Worm (Caenorhabditis elegans) whole organism, young adult: ENCODE measurements around the gene F16F9.4.

Source experiments
- B0019.2 ChIP-seq: fragments of 200-800 bp; sonication (Bioruptor generic); conservative IDR thresholded peaks from 2 replicates; pipeline ENCODE4 v1.3.6; 2022; ENCODE audit warnings: missing genetic modification reagents, missing genetic modification characterization, missing compliant biosample characterization
- C06A6.2 ChIP-seq: fragments of 200-800 bp; sonication (Bioruptor generic); conservative IDR thresholded peaks from 2 replicates; pipeline ENCODE4 v1.3.6; 2022; ENCODE audit warnings: missing genetic modification characterization, missing compliant biosample characterization
- F37B4.10 ChIP-seq: fragments of 200-800 bp; sonication (Bioruptor generic); IDR thresholded peaks from 2 replicates; pipeline ENCODE4 v1.3.6; 2022; ENCODE audit warnings: missing genetic modification characterization, missing compliant biosample characterization
- F55B11.4 ChIP-seq: sonication (generic microtip); optimal IDR thresholded peaks from 2 replicates; lab custom pipeline; 2016; ENCODE audit warnings: missing compliant biosample characterization, missing genetic modification characterization, borderline replicate concordance; ENCODE audit not compliant: insufficient read depth
- F57A8.1 ChIP-seq: fragments of 200-800 bp; sonication (Bioruptor generic); optimal IDR thresholded peaks from 2 replicates; lab custom pipeline; 2018; ENCODE audit warnings: mild to moderate bottlenecking, missing genetic modification characterization, moderate library complexity, missing compliant biosample characterization
- T26A5.8 ChIP-seq: sonication (generic microtip); optimal IDR thresholded peaks from 2 replicates; lab custom pipeline; 2016; ENCODE audit warnings: missing genetic modification characterization, missing compliant biosample characterization
- Y67H2A.10 ChIP-seq: fragments of 200-800 bp; sonication (Bioruptor generic); conservative IDR thresholded peaks from 2 replicates; pipeline ENCODE4 v1.3.6; 2022; ENCODE audit warnings: missing genetic modification reagents, missing genetic modification characterization, missing compliant biosample characterization
- Y79H2A.3 ChIP-seq: fragments of 200-800 bp; sonication (Bioruptor generic); conservative IDR thresholded peaks from 2 replicates; pipeline ENCODE4 v1.3.6; 2022; ENCODE audit warnings: missing genetic modification reagents, missing genetic modification characterization, missing compliant biosample characterization
- Y95B8A.8 ChIP-seq: fragments of 200-800 bp; sonication (Bioruptor generic); IDR thresholded peaks from 2 replicates; pipeline ENCODE4 v1.3.6; 2022; ENCODE audit warnings: missing genetic modification reagents, missing genetic modification characterization, missing compliant biosample characterization
- ama-1 ChIP-seq, 3 experiments: fragments of 150-350 bp in 1 of 3; sonication (generic microtip) in 2 of 3; optimal IDR thresholded peaks; 2 replicates each; lab custom pipeline; 2014 to 2018; ENCODE audit warnings: missing biosample characterization in 2 of 3, missing genetic modification characterization in 2 of 3, missing genetic modification reagents in 2 of 3
- aptf-2 ChIP-seq: fragments of 200-800 bp; sonication (Bioruptor generic); conservative IDR thresholded peaks from 2 replicates; pipeline ENCODE4 v1.3.6; 2022; ENCODE audit warnings: missing genetic modification reagents, missing genetic modification characterization, missing compliant biosample characterization
- cebp-1 ChIP-seq, 2 experiments: fragments of 200-800 bp in 1 of 2; sonication (Bioruptor generic) in 1 of 2; sonication (generic microtip) in 1 of 2; IDR thresholded peaks in 1 of 2; optimal IDR thresholded peaks in 1 of 2; 2 replicates each; pipeline versions ENCODE4 v1.3.6 to Lab custom; 2017 to 2022; ENCODE audit warnings: missing compliant biosample characterization in 2 of 2, missing genetic modification characterization in 2 of 2, mild to moderate bottlenecking in 1 of 2, missing genetic modification reagents in 1 of 2, moderate library complexity in 1 of 2
- cebp-2 ChIP-seq: fragments of 200-800 bp; sonication (Bioruptor generic); IDR thresholded peaks from 2 replicates; pipeline ENCODE4 v1.3.6; 2022; ENCODE audit warnings: missing genetic modification characterization, missing compliant biosample characterization
- ceh-100 ChIP-seq: fragments of 200-800 bp; sonication (Bioruptor generic); IDR thresholded peaks from 2 replicates; pipeline ENCODE4 v1.3.6; 2022; ENCODE audit warnings: missing genetic modification reagents, missing genetic modification characterization, missing compliant biosample characterization
- ceh-27 ChIP-seq: fragments of 200-800 bp; sonication (Bioruptor generic); optimal IDR thresholded peaks from 2 replicates; lab custom pipeline; 2018; ENCODE audit warnings: mild to moderate bottlenecking, missing genetic modification characterization, moderate library complexity, missing compliant biosample characterization
- ceh-79 ChIP-seq: sonication (generic microtip); optimal IDR thresholded peaks from 2 replicates; lab custom pipeline; 2017; ENCODE audit warnings: mild to moderate bottlenecking, missing genetic modification characterization, missing compliant biosample characterization
- die-1 ChIP-seq: sonication (generic microtip); optimal IDR thresholded peaks from 2 replicates; lab custom pipeline; 2016; ENCODE audit warnings: missing genotype, mild to moderate bottlenecking, missing genetic modification characterization, missing compliant biosample characterization
- egl-18 ChIP-seq: fragments of 200-800 bp; sonication (Bioruptor generic); IDR thresholded peaks from 2 replicates; pipeline ENCODE4 v1.3.6; 2022; ENCODE audit warnings: missing genetic modification reagents, missing genetic modification characterization, missing compliant biosample characterization
- fkh-3 ChIP-seq: sonication (generic microtip); optimal IDR thresholded peaks from 2 replicates; lab custom pipeline; 2016; ENCODE audit warnings: mild to moderate bottlenecking, missing genetic modification characterization, missing compliant biosample characterization
- gei-17 ChIP-seq: fragments of 200-800 bp; sonication (Bioruptor generic); optimal IDR thresholded peaks from 2 replicates; lab custom pipeline; 2018; ENCODE audit warnings: mild to moderate bottlenecking, missing genetic modification characterization, missing compliant biosample characterization
- hlh-12 ChIP-seq: sonication (generic microtip); optimal IDR thresholded peaks from 2 replicates; lab custom pipeline; 2016; ENCODE audit warnings: missing genetic modification characterization, missing compliant biosample characterization
- hmg-20 ChIP-seq: fragments of 200-800 bp; sonication (Bioruptor generic); IDR thresholded peaks from 2 replicates; pipeline ENCODE4 v1.3.6; 2022; ENCODE audit warnings: missing genetic modification reagents, missing genetic modification characterization, missing compliant biosample characterization
- hrde-1 ChIP-seq: sonication (generic microtip); optimal IDR thresholded peaks from 2 replicates; lab custom pipeline; 2016; ENCODE audit warnings: missing genetic modification characterization, mild to moderate bottlenecking, missing compliant biosample characterization, moderate library complexity, missing genotype, missing genetic modification reagents, borderline replicate concordance
- lin-26 ChIP-seq: fragments of 200-800 bp; sonication (Bioruptor generic); IDR thresholded peaks from 2 replicates; pipeline ENCODE4 v1.3.6; 2022; ENCODE audit warnings: missing genetic modification reagents, missing genetic modification characterization, missing compliant biosample characterization
- lin-35 ChIP-seq, 3 experiments: fragments of 150-350 bp in 2 of 3; sonication (generic microtip) in 1 of 3; optimal IDR thresholded peaks; 2 replicates each; lab custom pipeline; 2014 to 2018; ENCODE audit warnings: missing biosample characterization in 3 of 3, missing genetic modification characterization in 3 of 3, missing genetic modification reagents in 3 of 3
- madf-3 ChIP-seq: fragments of 200-800 bp; sonication (Bioruptor generic); IDR thresholded peaks from 2 replicates; pipeline ENCODE4 v1.3.6; 2022; ENCODE audit warnings: missing genetic modification reagents, missing genetic modification characterization, missing compliant biosample characterization
- nfyb-1 ChIP-seq: fragments of 200-800 bp; sonication (Bioruptor generic); IDR thresholded peaks from 2 replicates; pipeline ENCODE4 v1.3.6; 2022; ENCODE audit warnings: missing genetic modification reagents, missing genetic modification characterization, missing compliant biosample characterization
- nhr-80 ChIP-seq: sonication (generic microtip); optimal IDR thresholded peaks from 2 replicates; lab custom pipeline; 2016; ENCODE audit warnings: missing genetic modification characterization, missing compliant biosample characterization
- repo-1 ChIP-seq: sonication (generic microtip); optimal IDR thresholded peaks from 2 replicates; lab custom pipeline; 2017; ENCODE audit warnings: mild to moderate bottlenecking, missing genetic modification characterization, missing compliant biosample characterization
- sdz-38 ChIP-seq: sonication (generic microtip); optimal IDR thresholded peaks from 2 replicates; lab custom pipeline; 2016; ENCODE audit warnings: missing genotype, missing genetic modification characterization, missing compliant biosample characterization
- sea-2 ChIP-seq: fragments of 200-800 bp; sonication (Bioruptor generic); IDR thresholded peaks from 2 replicates; pipeline ENCODE4 v1.3.6; 2022; ENCODE audit warnings: missing genetic modification characterization, missing compliant biosample characterization
- snpc-4 ChIP-seq, 5 experiments: fragments of 150-350 bp in 1 of 5; sonication (generic microtip) in 4 of 5; optimal IDR thresholded peaks; 2 replicates each; lab custom pipeline; 2014 to 2018; ENCODE audit warnings: missing genetic modification characterization in 5 of 5, missing biosample characterization in 3 of 5, antibody characterized with exemption in 2 of 5, mild to moderate bottlenecking in 2 of 5, missing compliant biosample characterization in 2 of 5, missing genotype in 2 of 5, moderate library complexity in 2 of 5, missing genetic modification reagents in 1 of 5
- tbp1 ChIP-seq: fragments of 200-800 bp; sonication (Bioruptor generic); optimal IDR thresholded peaks from 2 replicates; lab custom pipeline; 2018; ENCODE audit warnings: mild to moderate bottlenecking, missing genetic modification characterization, missing compliant biosample characterization
- unc-130 ChIP-seq: sonication (generic microtip); optimal IDR thresholded peaks from 2 replicates; lab custom pipeline; 2016; ENCODE audit warnings: missing genetic modification reagents, missing genetic modification characterization, missing compliant biosample characterization
- zim-3 ChIP-seq: sonication (generic microtip); optimal IDR thresholded peaks from 2 replicates; lab custom pipeline; 2017; ENCODE audit warnings: mild to moderate bottlenecking, missing genetic modification characterization, moderate library complexity, missing compliant biosample characterization
- ztf-18 ChIP-seq: sonication (generic microtip); optimal IDR thresholded peaks from 2 replicates; lab custom pipeline; 2016; ENCODE audit warnings: missing genotype, mild to moderate bottlenecking, missing genetic modification characterization, missing compliant biosample characterization
- ztf-28 ChIP-seq: fragments of 200-800 bp; sonication (Bioruptor generic); IDR thresholded peaks from 2 replicates; pipeline ENCODE4 v1.3.6; 2022; ENCODE audit warnings: missing genetic modification reagents, missing genetic modification characterization, missing compliant biosample characterization

The F16F9.4 gene

DNA sequence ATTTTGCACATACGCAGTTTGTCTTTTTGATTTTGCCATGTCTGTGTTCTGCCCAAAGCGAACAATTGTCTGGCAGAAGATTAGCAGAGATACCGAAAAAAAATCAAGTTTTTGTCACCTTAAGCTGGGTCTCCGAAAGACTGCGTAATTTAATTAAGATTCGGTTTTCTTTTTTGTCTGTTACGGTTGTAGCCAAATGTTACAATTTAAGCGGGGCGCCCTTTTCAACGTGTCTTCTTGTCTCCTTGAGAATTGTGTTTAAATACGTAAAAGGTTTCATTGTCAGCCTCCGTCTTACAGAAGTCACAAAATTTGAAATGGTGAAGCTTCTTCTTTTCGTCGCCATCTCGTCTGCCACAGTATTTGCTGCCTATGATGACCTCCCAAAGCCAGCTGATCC lies 36.6 kb upstream of the F16F9.4 start, which contains the start of gene grd-14:
Gene grd-14, plus strand, starts transcription at position 301 of the 400 bp plus-strand sequence.
- TF ChIP-seq F57A8.1 (GFP tag; lab: Kevin White, UChicago) = no peak
- no peak for TF ChIP-seq ztf-28 (GFP tag; lab: Robert Waterston, UW)
- no peak for TF ChIP-seq C06A6.2 (GFP tag; lab: Robert Waterston, UW)
- no peak for TF ChIP-seq ceh-100
- no peak for TF ChIP-seq die-1 (tag; lab: Kevin White, UChicago)
- TF ChIP-seq B0019.2 (GFP tag; lab: Robert Waterston, UW) = no peak
- no peak for TF ChIP-seq sea-2 (GFP tag; lab: Robert Waterston, UW)
- no peak for TF ChIP-seq cebp-2
- no peak for TF ChIP-seq unc-130 (GFP tag; lab: Kevin White, UChicago)
- no peak for TF ChIP-seq Y79H2A.3
- no peak for TF ChIP-seq cebp-1 (GFP tag; IDR thresholded peaks at IDR 0.05; lab: Robert Waterston, UW)
- TF ChIP-seq cebp-1 (tag; optimal IDR thresholded peaks at IDR 0.05; lab: Kevin White, UChicago) = no peak

DNA sequence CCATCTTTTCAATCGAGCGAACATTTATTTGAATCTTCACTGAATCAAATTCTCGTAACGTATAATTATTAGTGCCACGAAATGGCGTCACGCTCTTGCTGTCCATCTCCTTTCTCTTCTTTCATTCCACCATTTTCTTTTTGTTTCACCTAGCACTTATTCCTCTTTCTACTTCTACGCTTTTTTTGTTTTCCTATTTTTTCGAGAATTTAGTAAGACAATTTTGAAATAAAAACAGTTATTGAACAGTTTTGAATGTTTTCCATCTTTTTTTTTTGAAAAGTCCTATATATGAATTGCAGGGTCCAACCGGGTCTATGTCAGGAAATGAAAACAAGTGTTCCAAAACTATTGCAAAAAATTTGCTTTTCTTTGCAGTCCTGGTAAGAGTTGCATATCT lies 31.8 kb upstream of the F16F9.4 start, which contains the start of gene T01B10.5:
Gene T01B10.5, plus strand, starts transcription at position 301 of the 400 bp plus-strand sequence.
- TF ChIP-seq ztf-28 (GFP tag; lab: Robert Waterston, UW) (no peak), madf-3 (GFP tag; lab: Robert Waterston, UW) (no peak), egl-18 (GFP tag; lab: Robert Waterston, UW) (no peak), zim-3 (tag; lab: Kevin White, UChicago) (no peak), cebp-2 (no peak), ama-1 (optimal IDR thresholded peaks at IDR 0.05; lab: Kevin White, UChicago) (no peak), ama-1 (GFP tag; optimal IDR thresholded peaks at IDR 0.05; lab: Kevin White, UChicago) (no peak), snpc-4 (GFP tag; optimal IDR thresholded peaks at IDR 0.05; lab: Kevin White, UChicago) (no peak), snpc-4 (tag; optimal IDR thresholded peaks at IDR 0.05; lab: Kevin White, UChicago) (no peak), hmg-20 (GFP tag; lab: Robert Waterston, UW) (no peak), tbp1 (GFP tag; lab: Kevin White, UChicago) (no peak), ceh-79 (tag; lab: Kevin White, UChicago) (no peak), F37B4.10 (GFP tag; lab: Robert Waterston, UW) (no peak), repo-1 (tag; lab: Kevin White, UChicago) (no peak), Y67H2A.10 (GFP tag; lab: Robert Waterston, UW) (no peak)

DNA sequence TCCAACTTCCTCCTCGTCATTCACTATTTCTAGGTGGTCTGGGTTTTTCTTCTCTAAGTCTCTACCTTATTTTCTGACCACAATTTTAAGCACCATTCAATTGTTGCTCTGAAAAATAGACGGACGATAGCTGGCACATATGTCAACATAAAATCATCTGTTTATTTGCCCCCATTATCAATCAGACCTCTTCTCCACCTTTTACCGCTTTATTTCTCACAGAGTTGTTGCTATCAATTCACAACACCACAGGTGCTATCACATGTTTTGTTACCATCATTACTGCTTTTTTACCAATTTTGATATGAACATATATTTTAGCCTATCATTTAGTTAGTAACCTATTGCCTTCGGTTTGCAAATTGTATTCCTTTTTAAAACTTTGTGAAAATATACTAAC lies 29.6 kb upstream of the F16F9.4 start:
- no peak for TF ChIP-seq ztf-18
- TF ChIP-seq nhr-80 (tag; lab: Kevin White, UChicago) = peak; percentile 43
- 0 out of 2 replicates have a peak, but pooled peaks have one; percentile 16 for TF ChIP-seq Y95B8A.8 (GFP tag; lab: Robert Waterston, UW)
- TF ChIP-seq fkh-3 (tag; lab: Kevin White, UChicago) = no peak
- no peak for TF ChIP-seq lin-26 (GFP tag; lab: Robert Waterston, UW)

DNA sequence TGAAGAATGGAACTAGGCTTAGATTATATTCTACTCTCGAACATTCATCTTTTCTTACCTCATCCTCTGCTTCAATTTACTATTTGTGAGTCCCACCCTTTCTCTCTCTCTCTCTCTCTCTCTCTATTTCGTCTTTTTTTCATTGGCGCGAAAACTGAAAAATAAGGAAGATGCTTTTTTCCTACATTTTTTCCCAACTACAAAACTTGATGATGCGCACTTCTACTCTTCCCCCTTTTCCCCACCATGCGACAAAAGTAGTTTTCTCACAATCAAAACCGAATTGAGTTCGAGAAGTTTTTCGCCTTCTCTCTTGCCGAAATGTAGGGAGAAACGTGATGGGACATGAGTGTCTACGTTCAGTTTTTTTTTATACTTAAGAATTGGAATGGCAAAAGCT lies 26.7 kb upstream of the F16F9.4 start:
- peak; percentile 14 for TF ChIP-seq ceh-27 (GFP tag; lab: Kevin White, UChicago)
- no peak for TF ChIP-seq nfyb-1

DNA sequence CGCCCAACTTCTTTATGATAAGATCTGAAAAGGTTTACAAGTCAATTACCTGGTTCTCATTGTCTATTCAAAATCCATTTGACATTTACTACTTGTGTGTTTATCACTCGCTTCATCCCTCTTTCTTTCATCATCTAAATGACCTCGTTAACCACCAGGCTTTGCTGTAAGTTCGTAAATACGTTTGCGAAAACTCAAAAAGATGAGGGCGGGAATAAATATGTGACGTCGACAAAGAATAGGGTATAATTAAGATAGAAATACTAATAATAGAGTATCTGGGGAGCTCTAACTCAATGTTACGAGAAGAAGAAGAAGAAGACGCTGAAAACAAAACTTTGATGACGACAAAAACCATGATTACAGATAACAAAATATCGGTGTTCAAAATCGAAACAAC lies 26.3 kb upstream of the F16F9.4 start:
- TF ChIP-seq aptf-2 (GFP tag; lab: Robert Waterston, UW) (no peak), lin-35 (GFP tag; optimal IDR thresholded peaks at IDR 0.05; lab: Kevin White, UChicago) (no peak), T26A5.8 (no peak), hlh-12 (tag; lab: Kevin White, UChicago) (no peak), F55B11.4 (tag; lab: Kevin White, UChicago) (no peak), gei-17 (GFP tag; lab: Kevin White, UChicago) (no peak), sdz-38 (tag; lab: Kevin White, UChicago) (no peak), hrde-1 (no peak), unc-130 (GFP tag; lab: Kevin White, UChicago) (no peak)
